Worm (Caenorhabditis elegans) whole organism, mixed stage, embryonic: ENCODE measurements around the gene npax-1.
A peak's percentile ranks its signal among the peaks of the same experiment; 100 is the strongest.

ENCODE experiments used
- M03D4.4 ChIP-seq: sonication (generic microtip); optimal IDR thresholded peaks from 2 replicates; lab custom pipeline; 2017; ENCODE audit warnings: mild to moderate bottlenecking, missing genetic modification characterization, missing compliant biosample characterization
- bed-3 ChIP-seq: fragments of 200-800 bp; sonication (Bioruptor generic); optimal IDR thresholded peaks from 3 replicates; lab custom pipeline; 2018; ENCODE audit warnings: mild to moderate bottlenecking, missing genetic modification characterization, moderate library complexity, missing compliant biosample characterization
- blmp-1 ChIP-seq: fragments of 150-350 bp; optimal IDR thresholded peaks from 2 replicates; lab custom pipeline; 2014; ENCODE audit warnings: missing biosample characterization, missing genetic modification characterization
- ceh-39 ChIP-seq: fragments of 150-350 bp; optimal IDR thresholded peaks from 2 replicates; lab custom pipeline; 2014; ENCODE audit warnings: missing biosample characterization, missing genetic modification characterization
- ceh-43 ChIP-seq: fragments of 200-800 bp; sonication (Bioruptor generic); optimal IDR thresholded peaks from 2 replicates; lab custom pipeline; 2018; ENCODE audit warnings: mild to moderate bottlenecking, missing genetic modification characterization, moderate library complexity, missing compliant biosample characterization
- ceh-83 ChIP-seq: fragments of 200-800 bp; sonication (Bioruptor generic); optimal IDR thresholded peaks from 2 replicates; lab custom pipeline; 2018; ENCODE audit warnings: mild to moderate bottlenecking, missing genetic modification characterization, missing compliant biosample characterization
- ces-1 ChIP-seq: fragments of 150-350 bp; optimal IDR thresholded peaks from 2 replicates; lab custom pipeline; 2014; ENCODE audit warnings: missing biosample characterization, missing genetic modification reagents, missing genetic modification characterization
- drap-1 ChIP-seq: fragments of 200-800 bp; sonication (Bioruptor generic); optimal IDR thresholded peaks from 3 replicates; lab custom pipeline; 2018; ENCODE audit warnings: mild to moderate bottlenecking, missing genetic modification characterization, missing compliant biosample characterization
- elt-1 ChIP-seq: sonication (generic microtip); optimal IDR thresholded peaks from 2 replicates; lab custom pipeline; 2017; ENCODE audit warnings: missing genetic modification characterization, mild to moderate bottlenecking, missing compliant biosample characterization, antibody characterized with exemption, moderate library complexity, borderline replicate concordance; ENCODE audit not compliant: insufficient read depth
- elt-3 ChIP-seq: fragments of 150-350 bp; optimal IDR thresholded peaks from 2 replicates; lab custom pipeline; 2014; ENCODE audit warnings: missing biosample characterization, missing genetic modification characterization
- flh-1 ChIP-seq: fragments of 200-800 bp; sonication (Bioruptor generic); optimal IDR thresholded peaks from 2 replicates; lab custom pipeline; 2018; ENCODE audit warnings: mild to moderate bottlenecking, missing genetic modification characterization, moderate library complexity, missing compliant biosample characterization
- ham-2 ChIP-seq: fragments of 200-800 bp; sonication (Bioruptor generic); optimal IDR thresholded peaks from 2 replicates; lab custom pipeline; 2018; ENCODE audit warnings: mild to moderate bottlenecking, missing genetic modification characterization, missing compliant biosample characterization
- hlh-1 ChIP-seq: fragments of 150-350 bp; optimal IDR thresholded peaks from 2 replicates; lab custom pipeline; 2014; ENCODE audit warnings: missing biosample characterization, missing genetic modification reagents, missing genetic modification characterization
- lin-32 ChIP-seq: fragments of 200-800 bp; sonication (Bioruptor generic); optimal IDR thresholded peaks from 2 replicates; lab custom pipeline; 2018; ENCODE audit warnings: mild to moderate bottlenecking, missing genetic modification characterization, missing compliant biosample characterization
- lsy-2 ChIP-seq: fragments of 150-350 bp; optimal IDR thresholded peaks from 2 replicates; lab custom pipeline; 2014; ENCODE audit warnings: missing biosample characterization, missing genetic modification characterization
- mab-5 ChIP-seq: fragments of 150-350 bp; optimal IDR thresholded peaks from 2 replicates; lab custom pipeline; 2014; ENCODE audit warnings: missing biosample characterization, missing genetic modification characterization
- mep-1 ChIP-seq: fragments of 150-350 bp; optimal IDR thresholded peaks from 2 replicates; lab custom pipeline; 2017; ENCODE audit warnings: missing biosample characterization, missing genetic modification reagents, missing genetic modification characterization, inconsistent platforms
- mls-2 ChIP-seq: sonication (generic microtip); optimal IDR thresholded peaks from 2 replicates; lab custom pipeline; 2016; ENCODE audit warnings: mild to moderate bottlenecking, missing genetic modification characterization, moderate library complexity, missing compliant biosample characterization
- nhr-2 ChIP-seq: fragments of 150-350 bp; optimal IDR thresholded peaks from 2 replicates; lab custom pipeline; 2014; ENCODE audit warnings: missing biosample characterization, missing genetic modification characterization
- nhr-28 ChIP-seq: fragments of 150-350 bp; optimal IDR thresholded peaks from 2 replicates; lab custom pipeline; 2014; ENCODE audit warnings: missing biosample characterization, missing genetic modification characterization
- nhr-76 ChIP-seq: sonication (generic microtip); optimal IDR thresholded peaks from 2 replicates; lab custom pipeline; 2017; ENCODE audit warnings: missing biosample characterization, missing genetic modification characterization
- pha-4 ChIP-seq: fragments of 150-350 bp; optimal IDR thresholded peaks from 2 replicates; lab custom pipeline; 2018; ENCODE audit warnings: missing biosample characterization, missing genetic modification reagents, missing genetic modification characterization
- sem-2 ChIP-seq: fragments of 200-800 bp; sonication (Bioruptor generic); optimal IDR thresholded peaks from 2 replicates; lab custom pipeline; 2018; ENCODE audit warnings: mild to moderate bottlenecking, missing genetic modification characterization, missing compliant biosample characterization
- snpc-4 ChIP-seq: fragments of 150-350 bp; optimal IDR thresholded peaks from 2 replicates; lab custom pipeline; 2014; ENCODE audit warnings: missing biosample characterization, missing genetic modification characterization
- sptf-1 ChIP-seq: sonication (generic microtip); optimal IDR thresholded peaks from 2 replicates; lab custom pipeline; 2017; ENCODE audit warnings: mild to moderate bottlenecking, missing genetic modification characterization, moderate library complexity, missing compliant biosample characterization
- tbx-8 ChIP-seq: fragments of 200-800 bp; sonication (Bioruptor generic); optimal IDR thresholded peaks from 2 replicates; lab custom pipeline; 2018; ENCODE audit warnings: mild to moderate bottlenecking, missing genetic modification characterization, moderate library complexity, missing compliant biosample characterization
- unc-120 ChIP-seq: sonication (generic microtip); optimal IDR thresholded peaks from 2 replicates; lab custom pipeline; 2017; ENCODE audit warnings: missing genetic modification characterization, missing compliant biosample characterization; ENCODE audit not compliant: poor library complexity, severe bottlenecking
- unc-39 ChIP-seq: fragments of 150-350 bp; optimal IDR thresholded peaks from 2 replicates; lab custom pipeline; 2014; ENCODE audit warnings: missing biosample characterization, missing genetic modification characterization
- unc-62 ChIP-seq: fragments of 150-350 bp; optimal IDR thresholded peaks from 2 replicates; lab custom pipeline; 2014; ENCODE audit warnings: missing biosample characterization, missing genetic modification reagents, missing genetic modification characterization
- ztf-11 ChIP-seq: fragments of 150-350 bp; optimal IDR thresholded peaks from 2 replicates; lab custom pipeline; 2014; ENCODE audit warnings: missing biosample characterization, missing genetic modification characterization

Gene npax-1

ce11 chrII:7337469-7337893 is 6.4 kb upstream of the npax-1 start:
- TF ChIP-seq tbx-8 (GFP tag; lab: Kevin White, UChicago) (no peak), nhr-76 (tag; lab: Kevin White, UChicago) (no peak), mep-1 (tag; lab: Kevin White, UChicago) (peak; percentile 50), pha-4 (peak; percentile 27)

ce11 chrII:7326997-7327396 is 4.1 kb downstream of the npax-1 start:
- TF ChIP-seq unc-120 (tag; lab: Kevin White, UChicago) (peak; percentile 20), mab-5 (tag; lab: Kevin White, UChicago) (no peak), nhr-28 (tag; lab: Kevin White, UChicago) (no peak), nhr-2 (tag; lab: Kevin White, UChicago) (no peak), snpc-4 (no peak), unc-62 (peak; percentile 11), hlh-1 (tag; lab: Kevin White, UChicago) (peak; percentile 12), bed-3 (GFP tag; lab: Kevin White, UChicago) (no peak), ces-1 (peak; percentile 47), ham-2 (no peak), flh-1 (GFP tag; lab: Kevin White, UChicago) (no peak), sptf-1 (no peak), mls-2 (tag; lab: Kevin White, UChicago) (no peak), lin-32 (GFP tag; lab: Kevin White, UChicago) (no peak), elt-1 (tag; lab: Kevin White, UChicago) (no peak), sem-2 (GFP tag; lab: Kevin White, UChicago) (no peak), nhr-76 (tag; lab: Kevin White, UChicago) (no peak), drap-1 (GFP tag; lab: Kevin White, UChicago) (no peak), M03D4.4 (no peak), elt-3 (tag; lab: Kevin White, UChicago) (no peak), ceh-43 (GFP tag; lab: Kevin White, UChicago) (no peak)
- TF ChIP-seq, all 35 proteins: peak for 4

ce11 chrII:7326199-7326598 is 4.9 kb downstream of the npax-1 start:
- TF ChIP-seq ces-1 (peak; percentile 32), ceh-39 (tag; lab: Kevin White, UChicago) (no peak)

- TF ChIP-seq ztf-11 (tag; lab: Kevin White, UChicago) (no peak), mab-5 (tag; lab: Kevin White, UChicago) (no peak), ceh-39 (tag; lab: Kevin White, UChicago) (no peak), lsy-2 (no peak)
Measured at ce11 chrII:7325063-7325480, 6.1 kb downstream of the npax-1 start.

ce11 chrII:7323925-7324324 is 7.2 kb downstream of the npax-1 start, which contains the start of gene F21D12.3:
Gene F21D12.3 (minus strand): TSS chrII:7324025.
- TF ChIP-seq ceh-43 (GFP tag; lab: Kevin White, UChicago) (no peak), ham-2 (no peak), snpc-4 (no peak), unc-39 (tag; lab: Kevin White, UChicago) (no peak), mab-5 (tag; lab: Kevin White, UChicago) (no peak), unc-62 (no peak), ceh-83 (GFP tag; lab: Kevin White, UChicago) (no peak), blmp-1 (tag; lab: Kevin White, UChicago) (no peak), mep-1 (tag; lab: Kevin White, UChicago) (no peak), ztf-11 (tag; lab: Kevin White, UChicago) (no peak), lin-32 (GFP tag; lab: Kevin White, UChicago) (no peak)
- TF ChIP-seq, all 35 proteins: peak for 0

- peak; percentile 24 for TF ChIP-seq unc-120 (tag; lab: Kevin White, UChicago)
- peak; percentile 70 for TF ChIP-seq hlh-1 (tag; lab: Kevin White, UChicago)
- TF ChIP-seq ces-1, result no peak
- TF ChIP-seq flh-1 (GFP tag; lab: Kevin White, UChicago), result no peak
Measured at ce11 chrII:7323317-7323716, 7.8 kb downstream of the npax-1 start.
